Worm (Caenorhabditis elegans) whole organism, mixed stage, embryonic: ENCODE data around the gene fbxc-28.

Experiments used
- elt-1 ChIP-seq: sonication (generic microtip); optimal IDR thresholded peaks from 2 replicates; lab custom pipeline; 2017; ENCODE audit warnings: missing genetic modification characterization, mild to moderate bottlenecking, missing compliant biosample characterization, antibody characterized with exemption, moderate library complexity, borderline replicate concordance; ENCODE audit not compliant: insufficient read depth
- hlh-1 ChIP-seq: fragments of 150-350 bp; optimal IDR thresholded peaks from 2 replicates; lab custom pipeline; 2014; ENCODE audit warnings: missing biosample characterization, missing genetic modification reagents, missing genetic modification characterization
- lin-32 ChIP-seq: fragments of 200-800 bp; sonication (Bioruptor generic); optimal IDR thresholded peaks from 2 replicates; lab custom pipeline; 2018; ENCODE audit warnings: mild to moderate bottlenecking, missing genetic modification characterization, missing compliant biosample characterization
- lsy-2 ChIP-seq: fragments of 150-350 bp; optimal IDR thresholded peaks from 2 replicates; lab custom pipeline; 2014; ENCODE audit warnings: missing biosample characterization, missing genetic modification characterization
- mep-1 ChIP-seq: fragments of 150-350 bp; optimal IDR thresholded peaks from 2 replicates; lab custom pipeline; 2017; ENCODE audit warnings: missing biosample characterization, missing genetic modification reagents, missing genetic modification characterization, inconsistent platforms
- nhr-237 ChIP-seq: fragments of 150-350 bp; optimal IDR thresholded peaks from 2 replicates; lab custom pipeline; 2014; ENCODE audit warnings: missing biosample characterization, missing genetic modification characterization
- pha-4 ChIP-seq: fragments of 150-350 bp; optimal IDR thresholded peaks from 2 replicates; lab custom pipeline; 2018; ENCODE audit warnings: missing biosample characterization, missing genetic modification reagents, missing genetic modification characterization
- snpc-4 ChIP-seq: fragments of 150-350 bp; optimal IDR thresholded peaks from 2 replicates; lab custom pipeline; 2014; ENCODE audit warnings: missing biosample characterization, missing genetic modification characterization
- unc-120 ChIP-seq: sonication (generic microtip); optimal IDR thresholded peaks from 2 replicates; lab custom pipeline; 2017; ENCODE audit warnings: missing genetic modification characterization, missing compliant biosample characterization; ENCODE audit not compliant: poor library complexity, severe bottlenecking
- unc-39 ChIP-seq: fragments of 150-350 bp; optimal IDR thresholded peaks from 2 replicates; lab custom pipeline; 2014; ENCODE audit warnings: missing biosample characterization, missing genetic modification characterization
- unc-62 ChIP-seq: fragments of 150-350 bp; optimal IDR thresholded peaks from 2 replicates; lab custom pipeline; 2014; ENCODE audit warnings: missing biosample characterization, missing genetic modification reagents, missing genetic modification characterization

DNA sequence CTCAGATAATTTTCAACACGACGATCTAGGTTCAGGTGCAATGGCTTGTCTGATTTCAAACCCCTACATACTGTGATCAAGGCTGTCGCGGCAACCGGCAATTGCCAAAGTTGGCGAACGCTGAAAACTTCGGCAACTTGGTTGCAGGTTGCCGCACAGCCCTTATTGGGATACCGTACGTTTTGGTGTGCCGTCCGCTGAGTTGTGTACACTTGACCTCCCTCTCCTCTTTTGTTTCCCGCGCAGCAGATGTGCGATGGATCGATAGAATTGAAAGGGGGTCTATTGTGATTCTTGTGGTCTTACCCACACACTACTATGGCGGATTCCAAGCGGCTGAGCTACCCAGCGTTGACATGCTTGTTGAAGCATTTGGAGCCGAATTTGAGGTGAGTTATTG is 36.6 kb downstream of the fbxc-28 start, which contains the start of the genes C32B5.18 and C32B5.7:
- TF ChIP-seq unc-39 (no peak), nhr-237 (tag; lab: Kevin White, UChicago) (no peak), lin-32 (GFP tag; lab: Kevin White, UChicago) (no peak), pha-4 (no peak), mep-1 (tag; lab: Kevin White, UChicago) (no peak), lsy-2 (tag; lab: Kevin White, UChicago) (no peak), snpc-4 (tag; lab: Kevin White, UChicago) (no peak), elt-1 (tag; lab: Kevin White, UChicago) (no peak), hlh-1 (tag; lab: Kevin White, UChicago) (no peak), unc-62 (no peak), unc-120 (tag; lab: Kevin White, UChicago) (no peak)
